Fruit fly (Drosophila melanogaster) whole organism, embryonic: ENCODE measurements around the gene UbcE2H.

Experiments used
- Bdp1 ChIP-seq: fragments of 200-800 bp; sonication (Bioruptor generic); optimal IDR thresholded peaks from 3 replicates; lab custom pipeline; 2016; ENCODE audit warnings: missing biosample characterization, missing genetic modification characterization
- Bteb2 ChIP-seq: fragments of 200-800 bp; sonication (Bioruptor generic); optimal IDR thresholded peaks from 2 replicates; lab custom pipeline; 2016; ENCODE audit warnings: missing biosample characterization, missing genetic modification characterization
- CG10565 ChIP-seq: fragments of 200-800 bp; sonication (Bioruptor generic); optimal IDR thresholded peaks from 3 replicates; lab custom pipeline; 2016; ENCODE audit warnings: missing biosample characterization, mild to moderate bottlenecking, missing genetic modification characterization
- CG12744 ChIP-seq: fragments of 200-800 bp; sonication (Bioruptor generic); optimal IDR thresholded peaks from 2 replicates; lab custom pipeline; 2016; ENCODE audit warnings: missing biosample characterization, missing genetic modification characterization
- CG17359 ChIP-seq: fragments of 200-800 bp; sonication (Bioruptor generic); optimal IDR thresholded peaks from 3 replicates; lab custom pipeline; 2018; ENCODE audit warnings: missing biosample characterization, mild to moderate bottlenecking, missing genetic modification characterization, moderate library complexity
- CG33557 ChIP-seq: fragments of 200-800 bp; sonication (Bioruptor generic); optimal IDR thresholded peaks from 2 replicates; lab custom pipeline; 2019; ENCODE audit warnings: missing biosample characterization, mild to moderate bottlenecking, missing genetic modification characterization, moderate library complexity
- CG9797 ChIP-seq: fragments of 200-800 bp; sonication (Bioruptor generic); optimal IDR thresholded peaks from 3 replicates; lab custom pipeline; 2018; ENCODE audit warnings: missing biosample characterization, mild to moderate bottlenecking, missing genetic modification characterization
- Vsx1 ChIP-seq: fragments of 200-800 bp; sonication (Bioruptor generic); optimal IDR thresholded peaks from 2 replicates; lab custom pipeline; 2017; ENCODE audit warnings: missing biosample characterization, mild to moderate bottlenecking, missing genetic modification characterization, missing genetic modification reagents
- crc ChIP-seq: fragments of 200-800 bp; sonication (Bioruptor generic); optimal IDR thresholded peaks from 2 replicates; lab custom pipeline; 2016; ENCODE audit warnings: missing biosample characterization, missing genetic modification characterization
- h ChIP-seq: fragments of >200 bp; optimal IDR thresholded peaks from 2 replicates; lab custom pipeline; 2017
- hth ChIP-seq: fragments of >200 bp; optimal IDR thresholded peaks from 2 replicates; lab custom pipeline; 2017; ENCODE audit warnings: inconsistent platforms
- jumu ChIP-seq: fragments of 200-800 bp; sonication (Bioruptor generic); optimal IDR thresholded peaks from 3 replicates; lab custom pipeline; 2016; ENCODE audit warnings: missing biosample characterization, missing genetic modification characterization

- no peak for TF ChIP-seq CG33557 (GFP tag; lab: Kevin White, UChicago)
- no peak for TF ChIP-seq hth (lab: Kevin White, UChicago)
- no peak for TF ChIP-seq CG9797 (GFP tag; lab: Kevin White, UChicago)
- no peak for TF ChIP-seq CG17359 (tag; lab: Kevin White, UChicago)
- no peak for TF ChIP-seq crc (GFP tag; lab: Kevin White, UChicago)
- no peak for TF ChIP-seq CG12744 (GFP tag; lab: Kevin White, UChicago)
- no peak for TF ChIP-seq CG10565 (GFP tag; lab: Kevin White, UChicago)
- TF ChIP-seq Bteb2 (GFP tag; lab: Kevin White, UChicago), result no peak
- TF ChIP-seq jumu (GFP tag; lab: Kevin White, UChicago), result no peak
- TF ChIP-seq Bdp1 (GFP tag; lab: Kevin White, UChicago), result no peak
- TF ChIP-seq h (lab: Kevin White, UChicago), result no peak
- no peak for TF ChIP-seq Vsx1 (GFP tag; lab: Kevin White, UChicago)
Observed at dm6 chrX:8046520-8046919, 47.3 kb downstream of the UbcE2H start.
